Fruit fly (Drosophila melanogaster) whole organism, wandering third instar larva: ENCODE results near the gene wdn.

Experiments
- Abd-B ChIP-seq: fragments of >200 bp; optimal IDR thresholded peaks from 2 replicates; lab custom pipeline; 2017; ENCODE audit warnings: missing biosample characterization, missing genetic modification characterization
- CG9705 ChIP-seq: fragments of 200-800 bp; sonication (Bioruptor generic); optimal IDR thresholded peaks from 2 replicates; lab custom pipeline; 2018; ENCODE audit warnings: missing biosample characterization, mild to moderate bottlenecking, missing genetic modification characterization
- CrebA ChIP-seq: fragments of 200-800 bp; sonication (Bioruptor generic); optimal IDR thresholded peaks from 2 replicates; lab custom pipeline; 2016; ENCODE audit warnings: missing biosample characterization, mild to moderate bottlenecking, missing genetic modification characterization, borderline replicate concordance
- Dfd ChIP-seq: fragments of >200 bp; optimal IDR thresholded peaks from 2 replicates; lab custom pipeline; 2017; ENCODE audit warnings: missing biosample characterization, missing genetic modification characterization
- Dif ChIP-seq: fragments of 200-275, 200-300 bp; sonication (Bioruptor generic); optimal IDR thresholded peaks from 2 replicates; lab custom pipeline; 2018; ENCODE audit warnings: missing biosample characterization, missing genetic modification characterization; ENCODE audit not compliant: partially characterized antibody
- GATAd ChIP-seq: sonication (Bioruptor generic); optimal IDR thresholded peaks from 2 replicates; lab custom pipeline; 2016; ENCODE audit warnings: missing biosample characterization, missing genetic modification characterization
- HLH106 ChIP-seq: fragments of 200-800 bp; optimal IDR thresholded peaks from 3 replicates; lab custom pipeline; 2019; ENCODE audit warnings: missing biosample characterization, mild to moderate bottlenecking, missing genetic modification characterization, moderate library complexity
- Hnf4 ChIP-seq: fragments of 200-800 bp; sonication (Bioruptor generic); optimal IDR thresholded peaks from 2 replicates; lab custom pipeline; 2016; ENCODE audit warnings: missing biosample characterization, mild to moderate bottlenecking, missing genetic modification characterization
- Hr78 ChIP-seq: fragments of >200 bp; optimal IDR thresholded peaks from 2 replicates; lab custom pipeline; 2017; ENCODE audit warnings: missing biosample characterization, missing genetic modification characterization
- Hr83 ChIP-seq: fragments of 200-300 bp; sonication (Bioruptor generic); optimal IDR thresholded peaks from 2 replicates; lab custom pipeline; 2016; ENCODE audit warnings: missing biosample characterization, mild to moderate bottlenecking, missing genetic modification characterization, moderate library complexity; ENCODE audit not compliant: poor library complexity, severe bottlenecking
- Jra ChIP-seq: sonication (Bioruptor generic); optimal IDR thresholded peaks from 2 replicates; lab custom pipeline; 2016; ENCODE audit warnings: missing biosample characterization, missing genetic modification characterization
- Mio ChIP-seq: sonication (Bioruptor generic); optimal IDR thresholded peaks from 2 replicates; lab custom pipeline; 2016; ENCODE audit warnings: missing biosample characterization, missing genetic modification characterization
- Myc ChIP-seq: fragments of >200 bp; optimal IDR thresholded peaks from 2 replicates; lab custom pipeline; 2017
- OdsH ChIP-seq: fragments of 200-800 bp; sonication (Bioruptor generic); optimal IDR thresholded peaks from 2 replicates; lab custom pipeline; 2016; ENCODE audit warnings: missing biosample characterization, mild to moderate bottlenecking, missing genetic modification characterization
- Rel ChIP-seq, 2 experiments: fragments of 200-800 bp; sonication (Bioruptor generic) in 1 of 2; optimal IDR thresholded peaks; 2 replicates in 1 of 2; 3 replicates in 1 of 2; lab custom pipeline; 2016 to 2019; ENCODE audit warnings: mild to moderate bottlenecking in 2 of 2, missing biosample characterization in 2 of 2, missing genetic modification characterization in 2 of 2, moderate library complexity in 1 of 2
- Sp1 ChIP-seq: fragments of 200-800 bp; sonication (Bioruptor generic); optimal IDR thresholded peaks from 3 replicates; lab custom pipeline; 2019; ENCODE audit warnings: missing biosample characterization, mild to moderate bottlenecking, missing genetic modification characterization, moderate library complexity
- Vsx2 ChIP-seq: fragments of 200-300, 225-300 bp; sonication (Bioruptor generic); optimal IDR thresholded peaks from 2 replicates; lab custom pipeline; 2018; ENCODE audit warnings: missing biosample characterization, missing genetic modification characterization; ENCODE audit not compliant: partially characterized antibody
- br ChIP-seq: fragments of 200-800 bp; sonication (Bioruptor generic); optimal IDR thresholded peaks from 2 replicates; lab custom pipeline; 2016; ENCODE audit warnings: missing biosample characterization, missing genetic modification characterization
- dl ChIP-seq, 2 experiments: fragments of 175-275, 200-275 bp in 1 of 2; fragments of 200-275 bp in 1 of 2; sonication (Bioruptor generic); optimal IDR thresholded peaks; lab custom pipeline; 2018; ENCODE audit warnings: mild to moderate bottlenecking in 2 of 2, missing biosample characterization in 2 of 2, missing genetic modification characterization in 2 of 2, moderate library complexity in 2 of 2; ENCODE audit not compliant: partially characterized antibody in 2 of 2, insufficient read depth in 1 of 2
- dmrt93B ChIP-seq: fragments of 200-800 bp; sonication (Bioruptor generic); optimal IDR thresholded peaks from 2 replicates; lab custom pipeline; 2018; ENCODE audit warnings: missing biosample characterization, mild to moderate bottlenecking, missing genetic modification characterization
- dsf ChIP-seq: sonication (Bioruptor generic); optimal IDR thresholded peaks from 2 replicates; lab custom pipeline; 2016; ENCODE audit warnings: missing biosample characterization, missing genetic modification characterization, borderline replicate concordance
- ey ChIP-seq: fragments of 200-800 bp; sonication (Bioruptor generic); optimal IDR thresholded peaks from 2 replicates; lab custom pipeline; 2016; ENCODE audit warnings: missing biosample characterization, missing genetic modification characterization
- foxo ChIP-seq, 2 experiments: fragments of 200-800 bp; sonication (Bioruptor generic); optimal IDR thresholded peaks; 2 replicates in 1 of 2; 3 replicates in 1 of 2; lab custom pipeline; 2016 to 2017; ENCODE audit warnings: missing biosample characterization in 2 of 2, missing genetic modification characterization in 2 of 2
- fru ChIP-seq: fragments of 200-800 bp; sonication (Bioruptor generic); optimal IDR thresholded peaks from 3 replicates; lab custom pipeline; 2016; ENCODE audit warnings: missing biosample characterization, mild to moderate bottlenecking, missing genetic modification characterization
- h ChIP-seq: fragments of 200-800 bp; sonication (Bioruptor generic); optimal IDR thresholded peaks from 3 replicates; lab custom pipeline; 2016; ENCODE audit warnings: missing biosample characterization, mild to moderate bottlenecking, missing genetic modification characterization
- pan ChIP-seq: fragments of >200 bp; optimal IDR thresholded peaks from 2 replicates; lab custom pipeline; 2017
- psq ChIP-seq: fragments of 200-800 bp; sonication (Bioruptor generic); optimal IDR thresholded peaks from 3 replicates; lab custom pipeline; 2017; ENCODE audit warnings: missing biosample characterization, mild to moderate bottlenecking, missing genetic modification characterization, moderate library complexity
- rgr ChIP-seq: fragments of 200-800 bp; sonication (Bioruptor generic); optimal IDR thresholded peaks from 3 replicates; lab custom pipeline; 2016; ENCODE audit warnings: missing biosample characterization, mild to moderate bottlenecking, missing genetic modification characterization
- sage ChIP-seq: fragments of 200-800 bp; sonication (Bioruptor generic); optimal IDR thresholded peaks from 2 replicates; lab custom pipeline; 2016; ENCODE audit warnings: missing biosample characterization, mild to moderate bottlenecking, missing genetic modification characterization
- sv ChIP-seq: fragments of 200-800 bp; sonication (Bioruptor generic); optimal IDR thresholded peaks from 3 replicates; lab custom pipeline; 2016; ENCODE audit warnings: missing biosample characterization, missing genetic modification characterization
- usp ChIP-seq: fragments of >200 bp; optimal IDR thresholded peaks from 2 replicates; lab custom pipeline; 2017; ENCODE audit warnings: missing biosample characterization, missing genetic modification characterization
- woc ChIP-seq: sonication (Bioruptor generic); optimal IDR thresholded peaks from 2 replicates; lab custom pipeline; 2016; ENCODE audit warnings: missing biosample characterization, mild to moderate bottlenecking, missing genetic modification characterization

Gene wdn

dm6 chr3R:28831172-28831571 is 20.0 kb upstream of the wdn start:
- no peak for TF ChIP-seq usp
- no peak for TF ChIP-seq woc (GFP tag; lab: Kevin White, UChicago)
- TF ChIP-seq Hr78: no peak
- no peak for TF ChIP-seq dl (GFP tag; optimal IDR thresholded peaks at IDR 0.05; lab: Kevin White, UChicago; ENCODE audit: insufficient read depth in 1 of 2, partially characterized antibody in 2 of 2)
- no peak for TF ChIP-seq rgr
- no peak for TF ChIP-seq dmrt93B
- TF ChIP-seq ey (GFP tag; lab: Kevin White, UChicago): no peak
- TF ChIP-seq br: no peak
- peak in 1 of 2 experiments; percentile 21 for TF ChIP-seq foxo (GFP tag; optimal IDR thresholded peaks at IDR 0.05; lab: Kevin White, UChicago)
- TF ChIP-seq CrebA: no peak
- TF ChIP-seq Sp1 (GFP tag; lab: Kevin White, UChicago): no peak
- no peak for TF ChIP-seq Hnf4 (GFP tag; lab: Kevin White, UChicago)
- TF ChIP-seq h (GFP tag; lab: Kevin White, UChicago): peak; percentile 52

DNA sequence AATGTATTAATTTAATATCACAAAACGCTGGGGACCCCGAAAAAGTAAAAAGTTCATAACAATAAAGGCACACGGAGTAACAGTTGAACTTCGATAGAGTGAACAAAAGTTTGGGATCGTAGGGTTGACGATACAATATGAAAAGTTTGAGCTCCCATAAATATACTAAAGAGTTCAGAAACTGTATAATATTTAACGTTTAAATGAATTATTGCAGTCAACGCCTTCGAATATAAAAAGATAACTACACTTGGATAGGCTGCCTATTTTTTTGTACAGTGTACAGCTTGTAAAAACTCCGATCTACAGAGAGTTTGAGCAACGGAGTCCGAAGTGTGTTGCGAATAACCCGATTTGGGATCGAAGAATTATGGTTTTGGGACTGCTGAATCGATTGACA is 19.6 kb upstream of the wdn start:
- TF ChIP-seq pan: no peak
- peak; percentile 16 for TF ChIP-seq OdsH (GFP tag; lab: Kevin White, UChicago)
- TF ChIP-seq rgr: peak; percentile 2
- no peak for TF ChIP-seq woc (GFP tag; lab: Kevin White, UChicago)
- TF ChIP-seq h (GFP tag; lab: Kevin White, UChicago): no peak
- TF ChIP-seq Myc (lab: Kevin White, UChicago): no peak
- no peak for TF ChIP-seq dl (GFP tag; optimal IDR thresholded peaks at IDR 0.05; lab: Kevin White, UChicago; ENCODE audit: insufficient read depth in 1 of 2, partially characterized antibody in 2 of 2)
- TF ChIP-seq br: peak; percentile 44
- TF ChIP-seq HLH106 (tag; lab: Kevin White, UChicago): peak; percentile 60
- no peak for TF ChIP-seq CG9705 (GFP tag; lab: Kevin White, UChicago)
- TF ChIP-seq psq: peak; percentile 7
- peak; percentile 49 for TF ChIP-seq fru
- TF ChIP-seq Abd-B (GFP tag; lab: Kevin White, UChicago): no peak
- TF ChIP-seq ey (GFP tag; lab: Kevin White, UChicago): peak; percentile 45
- TF ChIP-seq Sp1 (GFP tag; lab: Kevin White, UChicago): no peak
- no peak for TF ChIP-seq Rel (GFP tag; optimal IDR thresholded peaks at IDR 0.05; lab: Kevin White, UChicago)
- peak; percentile 64 for TF ChIP-seq Rel (tag; optimal IDR thresholded peaks at IDR 0.05; lab: Kevin White, UChicago)

DNA sequence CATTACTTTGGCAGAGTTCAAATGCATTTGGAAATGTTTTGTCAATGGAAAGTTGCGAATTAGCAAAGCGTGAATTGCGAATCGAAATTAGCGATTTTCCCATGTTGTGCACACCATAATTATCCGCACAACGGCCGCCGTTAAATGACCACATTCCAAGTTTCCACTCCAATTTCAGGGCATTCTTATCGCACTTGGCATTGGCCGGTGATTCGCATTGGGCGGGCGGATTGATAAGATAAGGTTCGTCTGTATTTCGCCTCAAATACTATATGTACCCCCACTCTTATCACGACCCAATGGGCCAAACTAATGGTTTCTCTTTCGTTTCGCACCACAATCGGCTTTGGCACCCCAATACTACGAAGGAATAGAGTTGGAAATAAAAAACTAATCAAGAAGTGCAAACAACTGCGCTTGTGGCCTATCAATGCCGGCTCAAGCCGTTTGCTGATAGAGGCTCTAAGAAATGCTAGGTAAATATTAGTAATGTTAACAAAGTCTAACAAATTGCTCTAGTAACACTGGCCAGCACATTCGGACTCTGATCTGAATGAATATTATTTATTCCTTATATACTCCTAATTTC is 18.3 kb upstream of the wdn start:
- TF ChIP-seq usp (no peak), HLH106 (tag; lab: Kevin White, UChicago) (no peak), ey (GFP tag; lab: Kevin White, UChicago) (no peak)

DNA sequence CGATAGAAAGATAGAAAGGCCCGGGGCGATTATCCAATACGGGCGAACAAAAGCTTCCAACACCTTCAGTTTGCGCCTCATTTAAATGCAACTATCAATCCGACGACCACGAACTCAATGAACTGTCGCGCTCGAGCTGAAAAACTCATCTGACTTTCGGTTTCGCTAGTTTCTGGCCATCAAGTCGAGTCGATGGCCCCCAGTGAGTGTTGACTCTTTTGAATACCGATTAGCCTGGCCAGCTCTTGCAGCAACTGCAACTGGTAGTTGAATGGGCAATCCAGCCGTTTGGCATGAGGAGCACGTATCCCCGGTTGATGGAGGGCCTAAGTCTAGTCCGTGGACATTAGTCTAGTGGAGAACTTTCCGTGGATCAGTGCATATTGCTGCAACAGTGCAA is 16.1 kb upstream of the wdn start:
- no peak for TF ChIP-seq pan
- TF ChIP-seq HLH106 (tag; lab: Kevin White, UChicago): no peak
- TF ChIP-seq Dif: no peak
- TF ChIP-seq Jra (GFP tag; lab: Kevin White, UChicago): no peak
- TF ChIP-seq Hr78: no peak
- TF ChIP-seq Vsx2: no peak
- no peak for TF ChIP-seq Dfd
- no peak for TF ChIP-seq rgr
- TF ChIP-seq GATAd (GFP tag; lab: Kevin White, UChicago): no peak
- no peak for TF ChIP-seq dsf (GFP tag; lab: Kevin White, UChicago)
- no peak for TF ChIP-seq Abd-B (GFP tag; lab: Kevin White, UChicago)
- TF ChIP-seq Mio (GFP tag; lab: Kevin White, UChicago): no peak
- TF ChIP-seq foxo (GFP tag; optimal IDR thresholded peaks at IDR 0.05; lab: Kevin White, UChicago): no peak
- TF ChIP-seq Hnf4 (GFP tag; lab: Kevin White, UChicago): no peak
- TF ChIP-seq OdsH (GFP tag; lab: Kevin White, UChicago): no peak
- TF ChIP-seq fru: no peak
- no peak for TF ChIP-seq Myc (lab: Kevin White, UChicago)
- no peak for TF ChIP-seq sage

DNA sequence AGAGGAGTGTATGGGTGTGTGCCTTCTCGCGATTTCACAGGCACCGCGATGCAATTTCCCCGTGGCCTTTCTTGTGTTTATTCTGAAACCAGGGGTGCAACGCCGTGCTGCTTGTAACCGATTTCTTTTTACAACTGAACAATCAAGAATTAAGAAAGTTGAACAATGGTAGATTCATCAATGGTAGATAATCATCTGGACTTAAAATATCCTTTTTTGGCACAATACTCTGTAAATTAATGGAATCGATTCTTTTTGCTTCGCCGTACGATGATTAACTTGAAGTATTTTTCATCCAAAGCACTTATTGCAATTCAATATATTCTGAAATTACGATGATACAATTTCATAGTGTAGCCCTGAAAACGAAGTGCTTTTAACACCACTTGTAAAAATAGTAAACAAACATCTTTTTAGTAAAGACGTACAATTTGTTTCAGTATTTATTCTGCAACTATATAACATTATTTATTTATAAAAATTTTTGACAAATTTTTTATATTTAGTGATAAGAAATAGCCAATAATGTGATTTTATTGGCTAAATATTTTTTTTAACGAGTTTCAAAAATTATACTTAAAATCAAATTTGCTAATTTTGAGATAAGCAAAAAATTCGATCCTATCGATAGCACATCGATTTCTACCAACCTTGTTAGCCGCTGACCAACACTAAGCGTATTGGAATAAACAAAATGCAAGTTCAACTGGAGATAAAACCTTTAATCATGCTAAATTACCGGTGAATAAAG is 8.6 kb upstream of the wdn start, which contains the start of the genes CG1523 and CG1647:
Gene CG1523, minus strand, starts transcription at position 114 of the 751 bp plus-strand sequence.
Gene CG1647, plus strand, starts transcription at position 667 of the 751 bp plus-strand sequence.
- TF ChIP-seq Hr83 (GFP tag; lab: Kevin White, UChicago) (peak; percentile 48), Rel (GFP tag; optimal IDR thresholded peaks at IDR 0.05; lab: Kevin White, UChicago) (no peak), Rel (tag; optimal IDR thresholded peaks at IDR 0.05; lab: Kevin White, UChicago) (peak; percentile 60), ey (GFP tag; lab: Kevin White, UChicago) (peak; percentile 64), sv (GFP tag; lab: Kevin White, UChicago) (no peak), rgr (peak; percentile 70), Abd-B (GFP tag; lab: Kevin White, UChicago) (no peak), CG9705 (GFP tag; lab: Kevin White, UChicago) (peak; percentile 69), dl (GFP tag; optimal IDR thresholded peaks at IDR 0.05; lab: Kevin White, UChicago; ENCODE audit: insufficient read depth in 1 of 2, partially characterized antibody in 2 of 2) (no peak), OdsH (GFP tag; lab: Kevin White, UChicago) (peak; percentile 49), foxo (GFP tag; optimal IDR thresholded peaks at IDR 0.05; lab: Kevin White, UChicago) (peak in 1 of 2 experiments; percentile 76), HLH106 (tag; lab: Kevin White, UChicago) (peak; percentile 81), psq (peak; percentile 55), Sp1 (GFP tag; lab: Kevin White, UChicago) (peak; percentile 74)
- TF ChIP-seq, all 38 proteins: peak for 10
